Fruit fly (Drosophila melanogaster): ENCODE data around the gene RpL36.

DNA sequence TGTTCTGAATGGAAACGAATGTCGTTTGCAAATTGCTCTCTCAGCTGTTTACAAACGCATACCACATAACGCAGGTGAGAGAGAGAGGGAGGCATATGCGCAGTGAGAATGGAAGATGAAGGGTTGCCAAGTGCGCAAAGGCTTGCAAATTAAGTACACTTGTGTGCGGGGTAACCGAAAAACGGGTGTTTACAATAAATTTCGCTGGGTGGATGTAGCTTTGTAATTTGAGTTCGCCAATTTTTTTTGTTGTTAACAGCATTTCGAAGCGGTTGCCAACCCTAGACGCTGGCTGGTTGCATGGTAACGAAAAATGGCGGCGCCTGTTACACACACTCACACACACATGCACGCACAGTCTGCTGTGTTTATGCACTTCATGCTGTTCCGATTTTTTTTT lies 25.7 kb upstream of the RpL36 start:
- TF ChIP-seq psq (optimal IDR thresholded peaks at IDR 0.05) (no peak), h (optimal IDR thresholded peaks at IDR 0.05) (no peak), insv (optimal IDR thresholded peaks at IDR 0.05) (no peak)

All from Kc167 (cell line).